Worm (Caenorhabditis elegans) whole organism, L4/young adult: ENCODE results near the gene Y50E8A.6.

ENCODE experiments used
- W03F9.2 ChIP-seq: fragments of 150-350 bp; optimal IDR thresholded peaks from 2 replicates; lab custom pipeline; 2014; ENCODE audit warnings: missing biosample characterization, missing genetic modification characterization
- dao-5 ChIP-seq: sonication (generic microtip); optimal IDR thresholded peaks from 2 replicates; lab custom pipeline; 2016; ENCODE audit warnings: missing genotype, missing genetic modification characterization, moderate library complexity, missing compliant biosample characterization
- him-1 ChIP-seq: sonication (generic microtip); optimal IDR thresholded peaks from 2 replicates; lab custom pipeline; 2016; ENCODE audit warnings: missing genotype, missing genetic modification reagents, missing genetic modification characterization, missing compliant biosample characterization

DNA sequence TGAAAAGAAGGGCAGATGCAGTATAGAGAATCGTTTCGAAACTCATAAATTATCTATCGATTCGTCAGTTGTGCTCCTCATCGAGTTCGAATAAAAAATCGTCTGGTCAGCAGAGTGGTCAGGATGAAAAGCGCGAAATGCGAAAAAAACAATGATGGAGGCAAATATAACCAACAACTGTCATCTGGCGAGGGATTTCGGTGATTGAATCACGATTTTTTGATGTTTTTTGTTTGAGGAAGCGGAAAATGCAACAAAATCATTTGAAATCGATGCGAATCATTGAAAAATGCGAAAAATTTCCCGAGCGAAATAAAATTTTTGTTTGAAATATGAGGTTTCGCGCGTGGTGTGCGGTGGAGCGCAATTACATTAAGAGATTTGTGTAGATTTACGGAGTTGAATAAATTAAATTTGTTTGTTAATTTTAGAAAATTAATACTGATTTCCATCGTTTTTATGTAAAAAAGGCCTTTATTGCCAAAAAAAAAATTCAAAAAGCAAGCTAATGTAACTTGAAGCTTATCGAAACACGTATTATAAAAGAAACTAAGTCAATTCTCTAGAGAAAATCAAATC, 6.9 kb downstream of the Y50E8A.6 start, which contains the start of gene unc-61:
- no peak for TF ChIP-seq him-1 (tag; lab: Kevin White, UChicago)
- no peak for TF ChIP-seq W03F9.2 (tag; lab: Kevin White, UChicago)
- TF ChIP-seq dao-5 (tag; lab: Kevin White, UChicago): no peak
